Worm (Caenorhabditis elegans) whole organism, young adult: ENCODE measurements around the gene F18H3.4.

Experiments used
- B0019.2 ChIP-seq: fragments of 200-800 bp; sonication (Bioruptor generic); conservative IDR thresholded peaks from 2 replicates; pipeline ENCODE4 v1.3.6; 2022; ENCODE audit warnings: missing genetic modification reagents, missing genetic modification characterization, missing compliant biosample characterization
- F23B12.7 ChIP-seq: sonication (generic microtip); optimal IDR thresholded peaks from 2 replicates; lab custom pipeline; 2017; ENCODE audit warnings: missing genetic modification characterization, mild to moderate bottlenecking, missing compliant biosample characterization, antibody characterized with exemption, moderate library complexity; ENCODE audit not compliant: insufficient read depth
- F33H1.4 ChIP-seq: fragments of 200-800 bp; sonication (Bioruptor generic); IDR thresholded peaks from 2 replicates; pipeline ENCODE4 v1.3.6; 2022; ENCODE audit warnings: missing genetic modification reagents, missing genetic modification characterization, missing compliant biosample characterization
- F57A8.1 ChIP-seq: fragments of 200-800 bp; sonication (Bioruptor generic); optimal IDR thresholded peaks from 2 replicates; lab custom pipeline; 2018; ENCODE audit warnings: mild to moderate bottlenecking, missing genetic modification characterization, moderate library complexity, missing compliant biosample characterization
- K11D2.4 ChIP-seq: fragments of 200-800 bp; sonication (Bioruptor generic); IDR thresholded peaks from 2 replicates; pipeline ENCODE4 v1.3.6; 2022; ENCODE audit warnings: missing genetic modification reagents, missing genetic modification characterization, missing compliant biosample characterization
- T07F8.4 ChIP-seq: sonication (generic microtip); optimal IDR thresholded peaks from 2 replicates; lab custom pipeline; 2016; ENCODE audit warnings: mild to moderate bottlenecking, missing genetic modification characterization, moderate library complexity, missing compliant biosample characterization
- Y56A3A.18 ChIP-seq: fragments of 200-800 bp; sonication (Bioruptor generic); IDR thresholded peaks from 2 replicates; pipeline ENCODE4 v1.3.6; 2022; ENCODE audit warnings: missing genetic modification reagents, missing genetic modification characterization, missing compliant biosample characterization
- ZK185.1 ChIP-seq: sonication (generic microtip); optimal IDR thresholded peaks from 2 replicates; lab custom pipeline; 2016; ENCODE audit warnings: mild to moderate bottlenecking, missing genetic modification characterization, missing compliant biosample characterization; ENCODE audit not compliant: poor library complexity, severe bottlenecking
- akir-1 ChIP-seq: fragments of 200-800 bp; sonication (Bioruptor generic); optimal IDR thresholded peaks from 2 replicates; lab custom pipeline; 2018; ENCODE audit warnings: mild to moderate bottlenecking, missing genetic modification characterization, moderate library complexity, missing compliant biosample characterization
- ama-1 ChIP-seq, 3 experiments: fragments of 150-350 bp in 1 of 3; sonication (generic microtip) in 2 of 3; optimal IDR thresholded peaks; 2 replicates each; lab custom pipeline; 2014 to 2018; ENCODE audit warnings: missing biosample characterization in 2 of 3, missing genetic modification characterization in 2 of 3, missing genetic modification reagents in 2 of 3
- aptf-2 ChIP-seq: fragments of 200-800 bp; sonication (Bioruptor generic); conservative IDR thresholded peaks from 2 replicates; pipeline ENCODE4 v1.3.6; 2022; ENCODE audit warnings: missing genetic modification reagents, missing genetic modification characterization, missing compliant biosample characterization
- athp-1 ChIP-seq: sonication (generic microtip); optimal IDR thresholded peaks from 2 replicates; lab custom pipeline; 2017; ENCODE audit warnings: mild to moderate bottlenecking, missing genetic modification characterization, missing compliant biosample characterization
- attf-5 ChIP-seq: fragments of 200-800 bp; sonication (Bioruptor generic); optimal IDR thresholded peaks from 2 replicates; lab custom pipeline; 2018; ENCODE audit warnings: mild to moderate bottlenecking, missing genetic modification characterization, missing compliant biosample characterization
- cebp-2 ChIP-seq: fragments of 200-800 bp; sonication (Bioruptor generic); IDR thresholded peaks from 2 replicates; pipeline ENCODE4 v1.3.6; 2022; ENCODE audit warnings: missing genetic modification characterization, missing compliant biosample characterization
- dox-1 ChIP-seq: fragments of 200-800 bp; sonication (Bioruptor generic); IDR thresholded peaks from 2 replicates; pipeline ENCODE4 v1.3.6; 2022; ENCODE audit warnings: missing genetic modification reagents, missing genetic modification characterization, missing compliant biosample characterization
- egl-18 ChIP-seq: fragments of 200-800 bp; sonication (Bioruptor generic); IDR thresholded peaks from 2 replicates; pipeline ENCODE4 v1.3.6; 2022; ENCODE audit warnings: missing genetic modification reagents, missing genetic modification characterization, missing compliant biosample characterization
- hlh-12 ChIP-seq: sonication (generic microtip); optimal IDR thresholded peaks from 2 replicates; lab custom pipeline; 2016; ENCODE audit warnings: missing genetic modification characterization, missing compliant biosample characterization
- hmg-20 ChIP-seq: fragments of 200-800 bp; sonication (Bioruptor generic); IDR thresholded peaks from 2 replicates; pipeline ENCODE4 v1.3.6; 2022; ENCODE audit warnings: missing genetic modification reagents, missing genetic modification characterization, missing compliant biosample characterization
- let-526 ChIP-seq: fragments of 200-800 bp; sonication (Bioruptor generic); IDR thresholded peaks from 2 replicates; pipeline ENCODE4 v1.3.6; 2022; ENCODE audit warnings: missing genetic modification reagents, missing genetic modification characterization, missing compliant biosample characterization
- madf-3 ChIP-seq: fragments of 200-800 bp; sonication (Bioruptor generic); IDR thresholded peaks from 2 replicates; pipeline ENCODE4 v1.3.6; 2022; ENCODE audit warnings: missing genetic modification reagents, missing genetic modification characterization, missing compliant biosample characterization
- mxl-1 ChIP-seq: sonication (generic microtip); optimal IDR thresholded peaks from 2 replicates; lab custom pipeline; 2016; ENCODE audit warnings: missing genetic modification characterization, missing compliant biosample characterization
- nhr-27 ChIP-seq: fragments of 200-800 bp; sonication (Bioruptor generic); optimal IDR thresholded peaks from 2 replicates; lab custom pipeline; 2018; ENCODE audit warnings: mild to moderate bottlenecking, missing genetic modification characterization, moderate library complexity, missing compliant biosample characterization
- nhr-80 ChIP-seq: sonication (generic microtip); optimal IDR thresholded peaks from 2 replicates; lab custom pipeline; 2016; ENCODE audit warnings: missing genetic modification characterization, missing compliant biosample characterization
- pbrm-1 ChIP-seq: fragments of 200-800 bp; sonication (Bioruptor generic); IDR thresholded peaks from 2 replicates; pipeline ENCODE4 v1.3.6; 2022; ENCODE audit warnings: missing genetic modification reagents, missing genetic modification characterization, missing compliant biosample characterization
- somi-1 ChIP-seq: fragments of 200-800 bp; sonication (Bioruptor generic); optimal IDR thresholded peaks from 2 replicates; lab custom pipeline; 2018; ENCODE audit warnings: mild to moderate bottlenecking, missing genetic modification characterization, missing compliant biosample characterization
- unc-130 ChIP-seq: sonication (generic microtip); optimal IDR thresholded peaks from 2 replicates; lab custom pipeline; 2016; ENCODE audit warnings: missing genetic modification reagents, missing genetic modification characterization, missing compliant biosample characterization
- ztf-25 ChIP-seq: fragments of 200-800 bp; sonication (Bioruptor generic); IDR thresholded peaks from 2 replicates; pipeline ENCODE4 v1.3.6; 2022; ENCODE audit warnings: missing genetic modification reagents, missing genetic modification characterization, missing compliant biosample characterization
- ztf-3 ChIP-seq: fragments of 200-800 bp; sonication (Bioruptor generic); optimal IDR thresholded peaks from 2 replicates; lab custom pipeline; 2018; ENCODE audit warnings: mild to moderate bottlenecking, missing genetic modification characterization, missing compliant biosample characterization
- ztf-6 ChIP-seq: fragments of 200-800 bp; sonication (Bioruptor generic); IDR thresholded peaks from 2 replicates; pipeline ENCODE4 v1.3.6; 2022; ENCODE audit warnings: missing genetic modification reagents, missing genetic modification characterization, missing compliant biosample characterization

F18H3.4 gene

DNA sequence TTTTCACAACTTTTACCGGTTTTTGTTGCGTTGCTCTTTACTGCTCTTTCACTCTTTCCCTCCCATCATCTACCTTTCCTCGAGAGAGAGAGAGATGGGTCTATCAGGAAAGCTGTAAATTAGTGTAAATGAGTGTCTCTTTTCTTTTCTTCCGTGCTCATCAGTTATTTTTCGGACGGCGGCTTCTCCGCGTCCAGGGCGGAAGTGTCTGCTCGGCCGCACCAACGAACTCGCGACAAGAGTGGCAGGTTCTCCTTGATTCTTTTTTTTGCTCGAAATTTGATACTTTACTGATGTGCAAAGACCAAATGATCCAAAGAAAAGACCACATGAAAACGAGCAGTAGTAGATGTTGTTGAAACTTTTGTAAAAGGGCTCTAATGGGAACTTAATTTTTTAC is 29.8 kb downstream of the F18H3.4 start:
- TF ChIP-seq nhr-80 (tag; lab: Kevin White, UChicago) = no peak
- no peak for TF ChIP-seq K11D2.4 (GFP tag; lab: Robert Waterston, UW)
- TF ChIP-seq nhr-27 (tag; lab: Kevin White, UChicago) = no peak
- TF ChIP-seq F23B12.7 (tag; lab: Kevin White, UChicago) = no peak
- no peak for TF ChIP-seq let-526
- peak; percentile 7 for TF ChIP-seq somi-1 (GFP tag; lab: Kevin White, UChicago)

DNA sequence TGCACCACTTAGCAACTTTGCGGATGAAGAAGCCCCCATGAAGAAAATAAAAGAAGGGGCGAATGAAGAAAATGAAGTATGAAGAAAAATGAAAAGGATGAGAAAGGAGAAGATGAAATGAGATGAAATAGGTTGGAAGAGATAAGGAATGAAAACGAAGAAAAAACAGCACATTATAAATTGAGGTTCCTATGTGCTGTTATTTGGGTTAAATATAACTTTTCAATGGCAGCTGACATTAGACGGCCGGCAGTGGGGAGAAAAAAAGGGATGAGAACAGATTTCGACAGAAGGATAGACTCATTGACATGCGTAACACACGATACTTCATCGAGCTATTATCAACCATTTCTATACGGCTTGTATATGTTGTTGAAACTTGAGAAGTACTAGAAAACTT is 33.1 kb downstream of the F18H3.4 start:
- no peak for TF ChIP-seq ztf-3 (GFP tag; lab: Kevin White, UChicago)
- TF ChIP-seq somi-1 (GFP tag; lab: Kevin White, UChicago) = no peak
- no peak for TF ChIP-seq attf-5 (GFP tag; lab: Kevin White, UChicago)
- TF ChIP-seq F33H1.4 (GFP tag; lab: Robert Waterston, UW) = no peak
- TF ChIP-seq F57A8.1 (GFP tag; lab: Kevin White, UChicago) = no peak
- TF ChIP-seq dox-1 = no peak
- no peak for TF ChIP-seq B0019.2 (GFP tag; lab: Robert Waterston, UW)
- no peak for TF ChIP-seq cebp-2 (GFP tag; lab: Robert Waterston, UW)
- TF ChIP-seq ztf-25 (GFP tag; lab: Robert Waterston, UW) = no peak

DNA sequence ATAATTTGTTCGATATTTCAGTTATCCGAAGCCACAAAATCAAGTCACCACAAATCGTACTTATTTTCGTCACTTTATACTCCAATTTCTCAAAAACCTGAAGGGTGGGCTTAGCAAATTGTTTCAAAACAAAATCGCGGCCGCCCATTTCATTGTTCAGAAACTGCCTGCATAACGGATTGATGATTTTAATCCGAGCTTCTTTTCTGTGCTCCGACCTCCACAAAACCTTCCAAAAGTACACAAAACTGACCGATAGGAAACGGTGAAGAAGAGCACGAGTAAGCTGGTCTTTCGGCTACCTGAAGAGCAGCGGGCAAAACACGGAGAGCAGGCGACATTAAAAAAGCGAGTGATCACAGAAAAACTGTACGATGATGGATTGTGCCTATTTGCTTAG is 37.5 kb downstream of the F18H3.4 start, which contains the start of gene R01E6.2:
Gene R01E6.2 (minus strand): TSS at position 101 of the 400 bp plus-strand sequence.
- TF ChIP-seq ZK185.1 (tag; lab: Kevin White, UChicago) = no peak
- TF ChIP-seq ztf-6 (GFP tag; lab: Robert Waterston, UW) = no peak

DNA sequence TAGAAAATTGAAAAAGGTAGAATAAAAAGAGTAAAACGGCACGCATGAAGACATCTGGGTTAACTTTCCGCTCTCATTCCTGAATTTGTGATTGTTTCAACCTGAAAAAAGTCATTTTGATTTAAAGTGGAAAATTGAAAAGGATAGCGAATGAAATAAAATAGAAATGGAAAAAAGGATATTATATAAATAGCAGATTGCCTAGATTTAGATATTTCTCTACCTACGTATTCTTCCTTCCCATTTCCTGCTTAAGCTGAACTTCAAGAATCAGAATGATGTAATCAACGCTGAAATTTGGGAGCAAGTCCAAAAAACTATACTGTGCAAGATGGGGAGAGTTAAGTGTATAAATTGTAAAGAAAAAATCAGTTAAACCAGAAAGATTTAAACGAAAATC is 41.0 kb downstream of the F18H3.4 start, which contains the start of gene R01E6.7:
Gene R01E6.7 (minus strand): TSS at position 101 of the 400 bp plus-strand sequence.
- TF ChIP-seq hlh-12 (tag; lab: Kevin White, UChicago) = no peak
- TF ChIP-seq egl-18 (GFP tag; lab: Robert Waterston, UW) = no peak
- TF ChIP-seq akir-1 (GFP tag; lab: Kevin White, UChicago) = no peak
- TF ChIP-seq Y56A3A.18 (GFP tag; lab: Robert Waterston, UW) = no peak
- TF ChIP-seq, all 124 proteins: peak for 0

DNA sequence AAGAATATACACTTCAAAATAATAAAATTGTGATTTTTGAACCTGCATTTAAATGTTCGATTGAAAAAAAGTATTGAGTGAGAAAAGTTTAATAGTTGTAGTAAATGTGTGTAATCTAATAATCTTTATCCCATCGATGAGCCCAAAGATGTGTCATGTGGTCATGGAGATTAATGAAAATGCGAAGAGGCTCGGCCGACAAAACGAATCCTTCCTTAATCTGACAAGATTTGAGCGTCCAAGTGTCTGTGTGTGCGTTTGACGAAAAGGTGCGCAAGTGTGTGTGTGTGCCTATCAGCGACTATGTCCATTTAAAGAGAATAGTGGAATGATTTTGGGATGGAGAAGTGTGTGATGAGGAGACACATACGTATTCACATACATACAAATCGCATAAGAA is 45.1 kb downstream of the F18H3.4 start:
- no peak for TF ChIP-seq aptf-2 (GFP tag; lab: Robert Waterston, UW)
- TF ChIP-seq madf-3 = no peak
- TF ChIP-seq ama-1 (optimal IDR thresholded peaks at IDR 0.05; lab: Kevin White, UChicago) = no peak
- no peak for TF ChIP-seq ama-1 (GFP tag; optimal IDR thresholded peaks at IDR 0.05; lab: Kevin White, UChicago)
- TF ChIP-seq ztf-3 (GFP tag; lab: Kevin White, UChicago) = no peak
- TF ChIP-seq hmg-20 = no peak
- no peak for TF ChIP-seq T07F8.4 (tag; lab: Kevin White, UChicago)
- no peak for TF ChIP-seq athp-1 (tag; lab: Kevin White, UChicago)

DNA sequence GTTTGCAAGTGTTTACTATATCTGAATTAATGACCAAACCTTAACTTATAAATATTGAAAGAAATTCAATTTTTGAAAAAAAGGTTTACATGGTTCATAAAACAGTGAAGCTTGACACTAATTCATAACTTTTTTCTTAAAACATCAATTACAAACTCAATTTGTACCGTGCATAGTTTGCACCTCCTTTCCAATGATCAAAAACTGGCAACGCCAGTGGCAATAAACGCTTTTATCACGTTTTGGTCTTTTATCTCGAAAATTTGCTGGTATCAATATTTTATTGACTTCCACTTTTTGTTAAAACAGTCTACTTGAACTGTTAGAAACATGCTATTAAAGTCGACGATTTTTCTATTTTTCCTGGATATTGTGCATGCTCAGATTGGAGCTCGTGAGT is 49.6 kb downstream of the F18H3.4 start, which contains the start of gene F54B11.11:
Gene F54B11.11 (plus strand): TSS at position 301 of the 400 bp plus-strand sequence.
- TF ChIP-seq unc-130 (GFP tag; lab: Kevin White, UChicago) (no peak), nhr-80 (tag; lab: Kevin White, UChicago) (peak; percentile 45), mxl-1 (no peak), pbrm-1 (no peak)
- TF ChIP-seq, all 124 proteins: peak for 1
